Worm (Caenorhabditis elegans): Measurements from ENCODE around the gene ubc-23.

The ubc-23 gene

DNA sequence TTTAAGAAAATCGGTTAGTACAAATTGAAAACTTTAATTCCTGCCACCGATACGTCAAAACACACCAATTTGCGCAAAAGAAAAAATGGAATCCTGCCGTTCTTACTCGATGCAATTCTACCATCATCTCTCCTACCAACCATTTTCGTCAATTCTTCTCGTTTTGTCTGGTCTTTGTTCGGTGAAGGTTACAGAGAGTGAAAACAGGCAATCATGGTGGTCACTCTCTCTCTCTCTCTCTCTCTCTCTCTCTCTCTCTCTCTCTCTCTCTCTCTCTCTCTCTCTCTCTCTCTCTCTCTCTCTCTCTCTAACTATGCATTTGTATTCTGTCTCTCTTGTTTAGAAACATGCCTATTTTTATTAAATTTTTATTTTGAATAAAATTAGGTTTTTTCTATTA lies 38.1 kb downstream of the ubc-23 start:
- TF ChIP-seq F39B2.1 (GFP tag; IDR thresholded peaks at IDR 0.05) (no peak), madf-6 (GFP tag; IDR thresholded peaks at IDR 0.05) (no peak), F10E7.11 (tag; optimal IDR thresholded peaks at IDR 0.05) (no peak), hlh-26 (GFP tag; conservative IDR thresholded peaks at IDR 0.05) (no peak), egrh-3 (GFP tag; IDR thresholded peaks at IDR 0.05) (peak; percentile 35; the same call in 1 of the 2 replicates), tbx-9 (tag; optimal IDR thresholded peaks at IDR 0.05; ENCODE audit: borderline replicate concordance) (no peak)

DNA sequence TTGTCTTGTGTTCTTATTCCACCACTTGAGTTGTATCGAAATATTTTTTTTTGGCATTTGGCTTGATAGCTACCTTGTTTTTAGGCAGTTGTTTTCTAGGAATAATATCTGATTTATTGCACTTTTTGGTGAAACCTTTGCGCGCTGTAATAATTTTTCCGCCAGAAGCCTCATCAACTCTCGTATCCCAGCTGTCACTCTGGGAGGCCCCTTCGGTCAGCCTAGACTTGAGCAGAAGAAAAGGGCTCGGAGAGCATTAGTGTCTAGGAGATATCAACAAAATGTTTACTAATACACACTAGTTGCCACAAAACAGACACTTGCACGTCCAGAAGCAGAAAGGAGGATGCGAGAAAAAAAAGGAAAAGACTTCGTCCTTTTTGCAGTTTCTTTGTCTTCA lies 44.7 kb downstream of the ubc-23 start:
- no peak for TF ChIP-seq F55B11.4 (tag; optimal IDR thresholded peaks at IDR 0.05; ENCODE audit: borderline replicate concordance, insufficient read depth)
- TF ChIP-seq B0261.1 (tag; optimal IDR thresholded peaks at IDR 0.05) = no peak
- TF ChIP-seq nfya-2 (GFP tag; IDR thresholded peaks at IDR 0.05) = no peak
- no peak for TF ChIP-seq B0336.3 (GFP tag; IDR thresholded peaks at IDR 0.05)
- TF ChIP-seq lir-1 (GFP tag; conservative IDR thresholded peaks at IDR 0.05) = no peak
- no peak for TF ChIP-seq aptf-2 (GFP tag; conservative IDR thresholded peaks at IDR 0.05)
- no peak for TF ChIP-seq snpc-1.1 (tag; optimal IDR thresholded peaks at IDR 0.05; ENCODE audit: insufficient read depth)
- no peak for TF ChIP-seq zfh-2 (GFP tag; conservative IDR thresholded peaks at IDR 0.05)
- no peak for TF ChIP-seq lin-40 (tag; optimal IDR thresholded peaks at IDR 0.05)
- no peak for TF ChIP-seq B0035.1 (tag; optimal IDR thresholded peaks at IDR 0.05)
- no peak for TF ChIP-seq F57A8.1 (GFP tag; optimal IDR thresholded peaks at IDR 0.05)

DNA sequence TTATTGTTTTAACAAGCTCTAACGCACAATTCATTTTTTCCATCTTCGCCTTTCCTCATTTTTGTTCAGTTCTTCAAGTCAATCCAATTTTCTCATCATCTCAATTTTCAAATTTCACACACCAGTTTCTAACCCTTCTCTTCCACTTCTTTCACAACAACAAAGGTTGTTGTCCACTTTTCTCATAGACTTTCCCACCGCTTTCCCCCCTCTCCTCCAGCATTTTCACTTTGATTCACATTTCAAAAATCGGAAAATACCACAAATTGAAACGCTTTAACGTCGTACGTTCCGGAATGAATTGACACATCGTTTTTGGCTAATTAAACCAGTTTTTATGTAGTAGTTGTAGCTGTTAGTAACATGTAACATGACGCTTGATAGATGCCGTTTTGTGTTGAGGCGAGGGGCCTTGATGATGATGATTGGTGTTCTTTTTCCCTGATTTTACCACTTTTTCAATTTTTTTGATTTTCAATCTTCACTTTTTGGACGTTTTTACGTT lies 46.2 kb downstream of the ubc-23 start:
- TF ChIP-seq ceh-100 (GFP tag; IDR thresholded peaks at IDR 0.05) = no peak
- no peak for TF ChIP-seq hlh-26 (GFP tag; conservative IDR thresholded peaks at IDR 0.05)
- TF ChIP-seq ceh-27 (GFP tag; optimal IDR thresholded peaks at IDR 0.05) = no peak
- no peak for TF ChIP-seq efl-1 (GFP tag; optimal IDR thresholded peaks at IDR 0.05)
- no peak for TF ChIP-seq sptf-2 (GFP tag; optimal IDR thresholded peaks at IDR 0.05)
- no peak for TF ChIP-seq aptf-3 (GFP tag; IDR thresholded peaks at IDR 0.05)
- no peak for TF ChIP-seq F57A8.1 (GFP tag; optimal IDR thresholded peaks at IDR 0.05)
- TF ChIP-seq ztf-26 (tag; optimal IDR thresholded peaks at IDR 0.05) = no peak
- TF ChIP-seq hrde-1 (tag; optimal IDR thresholded peaks at IDR 0.05; ENCODE audit: borderline replicate concordance) = no peak
- TF ChIP-seq lin-54 (GFP tag; optimal IDR thresholded peaks at IDR 0.05) = no peak
- TF ChIP-seq hmg-1.2 (GFP tag; IDR thresholded peaks at IDR 0.05) = no peak

DNA sequence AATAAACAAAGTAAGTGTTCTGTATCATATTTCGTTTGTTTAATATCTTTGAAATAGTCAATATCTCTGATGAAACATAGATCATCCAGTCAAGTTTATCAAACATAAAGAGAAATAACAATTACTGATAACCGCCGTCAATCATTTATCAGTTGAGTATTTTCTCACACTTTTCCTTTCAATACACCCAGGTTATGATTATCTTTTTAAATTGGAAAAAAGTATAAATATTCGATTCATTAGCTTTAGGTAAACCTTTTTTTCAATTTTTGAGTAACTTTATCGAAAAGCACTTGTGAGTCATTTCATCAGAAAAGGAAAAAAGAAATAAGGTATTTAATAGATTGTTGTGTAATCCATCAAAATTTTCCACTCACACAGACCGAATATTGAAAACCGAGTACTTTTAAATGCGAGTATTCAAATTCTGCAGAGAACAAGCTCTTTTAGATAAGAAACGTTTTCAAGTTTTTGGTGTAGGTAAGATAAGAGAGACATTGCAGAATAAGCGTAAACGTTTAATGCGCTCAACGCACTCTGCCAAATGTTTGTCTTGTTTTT lies 47.4 kb downstream of the ubc-23 start:
- TF ChIP-seq madf-8 (GFP tag; conservative IDR thresholded peaks at IDR 0.05) = no peak
- no peak for TF ChIP-seq F37B4.10 (GFP tag; IDR thresholded peaks at IDR 0.05)
- no peak for TF ChIP-seq nfyb-1 (GFP tag; IDR thresholded peaks at IDR 0.05)
- no peak for TF ChIP-seq hlh-26 (GFP tag; conservative IDR thresholded peaks at IDR 0.05)
- TF ChIP-seq hmg-1.2 (GFP tag; IDR thresholded peaks at IDR 0.05) = no peak
- TF ChIP-seq Y95B8A.8 (GFP tag; IDR thresholded peaks at IDR 0.05) = no peak
- TF ChIP-seq lin-40 (tag; optimal IDR thresholded peaks at IDR 0.05) = no peak
- TF ChIP-seq die-1 (tag; optimal IDR thresholded peaks at IDR 0.05) = no peak
- no peak for TF ChIP-seq B0019.2 (GFP tag; conservative IDR thresholded peaks at IDR 0.05)
- no peak for TF ChIP-seq tlf-1 (GFP tag; optimal IDR thresholded peaks at IDR 0.05)
- no peak for TF ChIP-seq nhr-120 (GFP tag; IDR thresholded peaks at IDR 0.05)
- no peak for TF ChIP-seq him-1 (tag; optimal IDR thresholded peaks at IDR 0.05)

All from whole organism, young adult.